Fruit fly (Drosophila melanogaster) whole organism, pupa: Measurements from ENCODE around the gene Npc2g.

Experiments used
- CG14655 ChIP-seq: fragments of 200-800 bp; sonication (Bioruptor generic); optimal IDR thresholded peaks from 3 replicates; lab custom pipeline; 2017; ENCODE audit warnings: mild to moderate bottlenecking, missing biosample characterization, missing genetic modification reagents, missing genetic modification characterization
- D1 ChIP-seq: fragments of 200-800 bp; sonication (Bioruptor generic); optimal IDR thresholded peaks from 2 replicates; lab custom pipeline; 2018; ENCODE audit warnings: missing biosample characterization, mild to moderate bottlenecking, missing genetic modification characterization, moderate library complexity
- EcR ChIP-seq: fragments of 200-800 bp; sonication (Bioruptor generic); optimal IDR thresholded peaks from 3 replicates; lab custom pipeline; 2019; ENCODE audit warnings: missing biosample characterization, missing genetic modification characterization, mild to moderate bottlenecking, moderate library complexity, missing genetic modification reagents
- Ets98B ChIP-seq: fragments of 200-800 bp; sonication (Bioruptor generic); IDR thresholded peaks from 2 replicates; pipeline ENCODE4 v1.3.6; 2022; ENCODE audit warnings: missing biosample characterization, missing genetic modification characterization
- rn ChIP-seq: fragments of 200-800 bp; sonication (Bioruptor generic); IDR thresholded peaks from 2 replicates; pipeline ENCODE4 v1.3.6; 2022; ENCODE audit warnings: missing biosample characterization, missing genetic modification characterization

dm6 chr3R:30699165-30699564, 45.9 kb downstream of the Npc2g start:
- no peak for TF ChIP-seq rn
- TF ChIP-seq EcR (GFP tag; lab: Kevin White, UChicago), result no peak
- no peak for TF ChIP-seq Ets98B (GFP tag; lab: Robert Waterston, UW)
- TF ChIP-seq D1, result no peak
- no peak for TF ChIP-seq CG14655 (GFP tag; lab: Kevin White, UChicago)
